Fruit fly (Drosophila melanogaster) whole organism, embryonic: ENCODE results near the gene CG8173.
A peak's percentile ranks its signal among the peaks of the same experiment; 100 is the strongest.

ENCODE experiments used
- Blimp-1 ChIP-seq: fragments of 200-800 bp; sonication (Bioruptor generic); optimal IDR thresholded peaks from 3 replicates; lab custom pipeline; 2018; ENCODE audit warnings: missing biosample characterization, missing genetic modification characterization, mild to moderate bottlenecking, moderate library complexity, missing genetic modification reagents
- CG10462 ChIP-seq: fragments of 200-800 bp; sonication (Bioruptor generic); optimal IDR thresholded peaks from 2 replicates; lab custom pipeline; 2016; ENCODE audit warnings: missing biosample characterization, missing genetic modification characterization
- CG11093 ChIP-seq: fragments of 200-800 bp; sonication (Bioruptor generic); IDR thresholded peaks from 3 replicates; pipeline ENCODE4 v1.3.6; 2022; ENCODE audit warnings: missing biosample characterization, missing genetic modification characterization
- CG12071 ChIP-seq: fragments of 200-800 bp; sonication (Bioruptor generic); optimal IDR thresholded peaks from 3 replicates; lab custom pipeline; 2018; ENCODE audit warnings: missing biosample characterization, mild to moderate bottlenecking, missing genetic modification characterization
- CG15514 ChIP-seq: fragments of 200-800 bp; sonication (Bioruptor generic); optimal IDR thresholded peaks from 3 replicates; lab custom pipeline; 2017; ENCODE audit warnings: missing biosample characterization, missing genetic modification characterization, mild to moderate bottlenecking, moderate library complexity, missing genetic modification reagents
- CG1602 ChIP-seq: fragments of 200-800 bp; sonication (Bioruptor generic); optimal IDR thresholded peaks from 3 replicates; lab custom pipeline; 2016; ENCODE audit warnings: missing biosample characterization, missing genetic modification characterization
- CG16863 ChIP-seq: fragments of 200-800 bp; sonication (Bioruptor generic); optimal IDR thresholded peaks from 3 replicates; lab custom pipeline; 2016; ENCODE audit warnings: missing biosample characterization, missing genetic modification characterization
- CG18476 ChIP-seq: fragments of 200-800 bp; sonication (Bioruptor generic); optimal IDR thresholded peaks from 2 replicates; lab custom pipeline; 2016; ENCODE audit warnings: missing biosample characterization, mild to moderate bottlenecking, missing genetic modification characterization
- CG2202 ChIP-seq: fragments of 200-800 bp; sonication (Bioruptor generic); optimal IDR thresholded peaks from 2 replicates; lab custom pipeline; 2018; ENCODE audit warnings: missing biosample characterization, mild to moderate bottlenecking, missing genetic modification characterization
- CG2678 ChIP-seq: fragments of 200-800 bp; sonication (Bioruptor generic); optimal IDR thresholded peaks from 3 replicates; lab custom pipeline; 2019; ENCODE audit warnings: missing biosample characterization, mild to moderate bottlenecking, missing genetic modification characterization, moderate library complexity
- CG2889 ChIP-seq: fragments of 200-800 bp; sonication (Bioruptor generic); IDR thresholded peaks from 3 replicates; pipeline ENCODE4 v1.3.6; 2022; ENCODE audit warnings: missing biosample characterization, missing genetic modification characterization
- CG31441 ChIP-seq: fragments of 200-800 bp; sonication (Bioruptor generic); IDR thresholded peaks from 2 replicates; pipeline ENCODE4 v1.3.6; 2022; ENCODE audit warnings: missing biosample characterization, missing genetic modification characterization
- CG32767 ChIP-seq: fragments of 200-800 bp; sonication (Bioruptor generic); IDR thresholded peaks from 2 replicates; pipeline ENCODE4 v1.3.6; 2022; ENCODE audit warnings: missing biosample characterization, missing genetic modification characterization
- CG34224 ChIP-seq: fragments of 200-800 bp; sonication (Bioruptor generic); IDR thresholded peaks from 3 replicates; pipeline ENCODE4 v1.3.6; 2022; ENCODE audit warnings: missing biosample characterization, missing genetic modification characterization; ENCODE audit not compliant: partially characterized antibody
- CG4360 ChIP-seq: fragments of 200-800 bp; sonication (Bioruptor generic); IDR thresholded peaks from 2 replicates; pipeline ENCODE4 v1.3.6; 2022; ENCODE audit warnings: missing biosample characterization, missing genetic modification characterization
- CG4820 ChIP-seq: fragments of 200-800 bp; sonication (Bioruptor generic); optimal IDR thresholded peaks from 3 replicates; lab custom pipeline; 2016; ENCODE audit warnings: missing biosample characterization, missing genetic modification characterization
- CG5953 ChIP-seq: fragments of 200-800 bp; sonication (Bioruptor generic); IDR thresholded peaks from 2 replicates; pipeline ENCODE4 v1.3.6; 2022; ENCODE audit warnings: missing biosample characterization, missing genetic modification characterization
- CG6791 ChIP-seq: fragments of 200-800 bp; sonication (Bioruptor generic); IDR thresholded peaks from 3 replicates; pipeline ENCODE4 v1.3.6; 2022; ENCODE audit warnings: missing biosample characterization, missing genetic modification characterization; ENCODE audit not compliant: partially characterized antibody
- CG7928 ChIP-seq: fragments of 200-800 bp; sonication (Bioruptor generic); optimal IDR thresholded peaks from 2 replicates; lab custom pipeline; 2017; ENCODE audit warnings: missing biosample characterization, mild to moderate bottlenecking, missing genetic modification characterization
- CG8924 ChIP-seq: fragments of 200-800 bp; optimal IDR thresholded peaks from 3 replicates; lab custom pipeline; 2019; ENCODE audit warnings: missing biosample characterization, mild to moderate bottlenecking, missing genetic modification characterization, moderate library complexity
- CG8944 ChIP-seq: fragments of 200-800 bp; sonication (Bioruptor generic); optimal IDR thresholded peaks from 3 replicates; lab custom pipeline; 2016; ENCODE audit warnings: missing biosample characterization, missing genetic modification characterization
- CG9932 ChIP-seq: fragments of 200-800 bp; sonication (Bioruptor generic); IDR thresholded peaks from 2 replicates; pipeline ENCODE4 v1.3.6; 2022; ENCODE audit warnings: missing biosample characterization, missing genetic modification characterization
- CkIIα-i1 ChIP-seq: fragments of 200-800 bp; sonication (Bioruptor generic); IDR thresholded peaks from 2 replicates; pipeline ENCODE4 v1.3.6; 2022; ENCODE audit warnings: missing biosample characterization, missing genetic modification characterization
- CrebB ChIP-seq: fragments of 200-800 bp; sonication (Bioruptor generic); optimal IDR thresholded peaks from 3 replicates; lab custom pipeline; 2018; ENCODE audit warnings: missing biosample characterization, mild to moderate bottlenecking, missing genetic modification characterization
- Dip2 ChIP-seq: fragments of 200-800 bp; sonication (Bioruptor generic); IDR thresholded peaks from 2 replicates; pipeline ENCODE4 v1.3.6; 2022; ENCODE audit warnings: missing biosample characterization, missing genetic modification characterization
- HHEX ChIP-seq: fragments of 200-800 bp; sonication (Bioruptor generic); optimal IDR thresholded peaks from 3 replicates; lab custom pipeline; 2017; ENCODE audit warnings: missing biosample characterization, mild to moderate bottlenecking, missing genetic modification characterization, missing genetic modification reagents
- Hand ChIP-seq: fragments of 200-800 bp; sonication (Bioruptor generic); optimal IDR thresholded peaks from 2 replicates; lab custom pipeline; 2017; ENCODE audit warnings: mild to moderate bottlenecking, missing biosample characterization, missing genetic modification reagents, missing genetic modification characterization
- Hey ChIP-seq: fragments of 200-800 bp; sonication (Bioruptor generic); optimal IDR thresholded peaks from 3 replicates; lab custom pipeline; 2018; ENCODE audit warnings: missing biosample characterization, mild to moderate bottlenecking, missing genetic modification characterization
- HmgZ ChIP-seq: fragments of 200-800 bp; sonication (Bioruptor generic); optimal IDR thresholded peaks from 2 replicates; lab custom pipeline; 2018; ENCODE audit warnings: missing biosample characterization, mild to moderate bottlenecking, missing genetic modification characterization
- MBD-R2 ChIP-seq: fragments of 200-800 bp; sonication (Bioruptor generic); IDR thresholded peaks from 2 replicates; pipeline ENCODE4 v1.3.6; 2022; ENCODE audit warnings: missing biosample characterization, missing genetic modification characterization
- Mrtf ChIP-seq: fragments of 200-800 bp; sonication (Bioruptor generic); IDR thresholded peaks from 3 replicates; pipeline ENCODE4 v1.3.6; 2022; ENCODE audit warnings: missing biosample characterization, missing genetic modification characterization
- Six4 ChIP-seq: fragments of 200-800 bp; sonication (Bioruptor generic); optimal IDR thresholded peaks from 2 replicates; lab custom pipeline; 2016; ENCODE audit warnings: missing biosample characterization, missing genetic modification characterization
- Spps ChIP-seq: fragments of 200-800 bp; sonication (Bioruptor generic); optimal IDR thresholded peaks from 2 replicates; lab custom pipeline; 2018; ENCODE audit warnings: missing biosample characterization, mild to moderate bottlenecking, missing genetic modification characterization
- Stat92E ChIP-seq, 3 experiments: fragments of >200 bp in 2 of 3; fragments of 200-800 bp in 1 of 3; sonication (Bioruptor generic) in 1 of 3; optimal IDR thresholded peaks; 2 replicates each; lab custom pipeline; 2017 to 2019; ENCODE audit warnings: missing biosample characterization in 3 of 3, missing genetic modification characterization in 3 of 3, mild to moderate bottlenecking in 1 of 3, moderate library complexity in 1 of 3
- Xbp1 ChIP-seq: fragments of 200-800 bp; sonication (Bioruptor generic); optimal IDR thresholded peaks from 3 replicates; lab custom pipeline; 2016; ENCODE audit warnings: missing biosample characterization, mild to moderate bottlenecking, missing genetic modification characterization
- cas ChIP-seq: fragments of 200-800 bp; sonication (Bioruptor generic); IDR thresholded peaks from 2 replicates; pipeline ENCODE4 v1.3.6; 2022; ENCODE audit warnings: missing biosample characterization, missing genetic modification characterization
- crp ChIP-seq, 2 experiments: fragments of 200-800 bp; sonication (Bioruptor generic); optimal IDR thresholded peaks; 2 replicates in 1 of 2; 3 replicates in 1 of 2; lab custom pipeline; 2017; ENCODE audit warnings: missing biosample characterization in 2 of 2, missing genetic modification characterization in 2 of 2, mild to moderate bottlenecking in 1 of 2, moderate library complexity in 1 of 2
- da ChIP-seq: fragments of 200-800 bp; sonication (Bioruptor generic); optimal IDR thresholded peaks from 2 replicates; lab custom pipeline; 2016; ENCODE audit warnings: missing biosample characterization, missing genetic modification characterization
- fd64A ChIP-seq: fragments of 200-800 bp; sonication (Bioruptor generic); optimal IDR thresholded peaks from 3 replicates; lab custom pipeline; 2018; ENCODE audit warnings: missing biosample characterization, mild to moderate bottlenecking, missing genetic modification characterization
- gt ChIP-seq: fragments of 200-800 bp; sonication (Bioruptor generic); IDR thresholded peaks from 2 replicates; pipeline ENCODE4 v1.3.6; 2022; ENCODE audit warnings: missing biosample characterization, missing genetic modification characterization
- jigr1 ChIP-seq: fragments of 200-800 bp; sonication (Bioruptor generic); IDR thresholded peaks from 3 replicates; pipeline ENCODE4 v1.3.6; 2022; ENCODE audit warnings: missing biosample characterization, missing genetic modification characterization
- jing ChIP-seq: fragments of 200-800 bp; sonication (Bioruptor generic); optimal IDR thresholded peaks from 2 replicates; lab custom pipeline; 2018; ENCODE audit warnings: missing biosample characterization, mild to moderate bottlenecking, missing genetic modification characterization
- jumu ChIP-seq: fragments of 200-800 bp; sonication (Bioruptor generic); optimal IDR thresholded peaks from 3 replicates; lab custom pipeline; 2016; ENCODE audit warnings: missing biosample characterization, missing genetic modification characterization
- nmo ChIP-seq: fragments of 200-800 bp; sonication (Bioruptor generic); optimal IDR thresholded peaks from 2 replicates; lab custom pipeline; 2018; ENCODE audit warnings: missing biosample characterization, mild to moderate bottlenecking, missing genetic modification characterization, moderate library complexity
- sc ChIP-seq, 3 experiments: fragments of >200 bp in 2 of 3; fragments of 200-800 bp in 1 of 3; sonication (Bioruptor generic) in 1 of 3; optimal IDR thresholded peaks; 2 replicates in 2 of 3; 3 replicates in 1 of 3; lab custom pipeline; 2017; ENCODE audit warnings: mild to moderate bottlenecking in 1 of 3, missing biosample characterization in 1 of 3, missing genetic modification characterization in 1 of 3, missing genetic modification reagents in 1 of 3
- stwl ChIP-seq: fragments of 200-800 bp; sonication (Bioruptor generic); optimal IDR thresholded peaks from 3 replicates; lab custom pipeline; 2018; ENCODE audit warnings: missing biosample characterization, mild to moderate bottlenecking, missing genetic modification characterization, moderate library complexity
- trem ChIP-seq: fragments of 200-800 bp; optimal IDR thresholded peaks from 3 replicates; lab custom pipeline; 2019; ENCODE audit warnings: missing biosample characterization, mild to moderate bottlenecking, missing genetic modification characterization, moderate library complexity
- yki ChIP-seq: fragments of >200 bp; optimal IDR thresholded peaks from 3 replicates; lab custom pipeline; 2018
- z ChIP-seq: fragments of 200-800 bp; sonication (Bioruptor generic); IDR thresholded peaks from 3 replicates; pipeline ENCODE4 v1.3.6; 2022; ENCODE audit warnings: missing biosample characterization, missing genetic modification characterization

Gene CG8173

dm6 chrX:17698864-17699504 is 10.5 kb downstream of the CG8173 start (continued):
- TF ChIP-seq CG16863 (peak; percentile 75), Stat92E (GFP tag; optimal IDR thresholded peaks at IDR 0.05; lab: Kevin White, UChicago) (peak in 1 of 3 experiments; percentile 58), CG18476 (GFP tag; lab: Kevin White, UChicago) (peak; percentile 85), cas (no peak), CG7928 (GFP tag; lab: Kevin White, UChicago) (peak; percentile 55), CG15514 (GFP tag; lab: Kevin White, UChicago) (peak; percentile 64), CG4360 (GFP tag; lab: Robert Waterston, UW) (no peak), CG32767 (GFP tag; lab: Robert Waterston, UW) (peak; percentile 71; the same call in 1 of the 2 replicates), CG31441 (GFP tag; lab: Robert Waterston, UW) (peak; percentile 86), Hand (peak; percentile 75), CG2202 (tag; lab: Kevin White, UChicago) (peak; percentile 34), Six4 (peak; percentile 78), gt (0 out of 2 replicates have a peak, but pooled peaks have one; percentile 23), Hey (no peak), CG10462 (GFP tag; lab: Kevin White, UChicago) (peak; percentile 72), Spps (tag; lab: Kevin White, UChicago) (peak; percentile 58), sc (optimal IDR thresholded peaks at IDR 0.05; lab: Kevin White, UChicago) (no peak), sc (GFP tag; optimal IDR thresholded peaks at IDR 0.05; lab: Kevin White, UChicago) (peak; percentile 59), CG8924 (tag; lab: Kevin White, UChicago) (peak; percentile 94), HmgZ (tag; lab: Kevin White, UChicago) (peak; percentile 79), jigr1 (GFP tag; lab: Robert Waterston, UW) (0 out of 3 replicates have a peak, but pooled peaks have one; percentile 19), CG1602 (peak; percentile 82), z (GFP tag; lab: Robert Waterston, UW) (0 out of 3 replicates have a peak, but pooled peaks have one; percentile 16), CG2889 (peak; percentile 49; the same call in 1 of the 3 replicates), crp (GFP tag; optimal IDR thresholded peaks at IDR 0.05; lab: Kevin White, UChicago) (peak in 1 of 2 experiments; percentile 35), yki (lab: Kevin White, UChicago) (no peak), Blimp-1 (GFP tag; lab: Kevin White, UChicago) (peak; percentile 76), Xbp1 (GFP tag; lab: Kevin White, UChicago) (peak; percentile 82), CG9932 (GFP tag; lab: Robert Waterston, UW) (peak; percentile 76), Mrtf (peak; percentile 68; the same call in 2 of the 3 replicates), CG6791 (GFP tag; lab: Robert Waterston, UW) (no peak), fd64A (no peak), HHEX (GFP tag; lab: Kevin White, UChicago) (peak; percentile 83), trem (tag; lab: Kevin White, UChicago) (peak; percentile 74), stwl (no peak), MBD-R2 (GFP tag; lab: Robert Waterston, UW) (peak; percentile 16; the same call in 1 of the 2 replicates), CG5953 (GFP tag; lab: Robert Waterston, UW) (no peak), CG34224 (no peak), CG11093 (GFP tag; lab: Robert Waterston, UW) (peak; percentile 74; the same call in 2 of the 3 replicates), jing (GFP tag; lab: Kevin White, UChicago) (peak; percentile 47), CG4820 (GFP tag; lab: Kevin White, UChicago) (peak; percentile 80), CkIIα-i1 (GFP tag; lab: Robert Waterston, UW) (no peak), CG2678 (tag; lab: Kevin White, UChicago) (peak; percentile 95), Dip2 (GFP tag; lab: Robert Waterston, UW) (no peak), da (peak; percentile 57), CG12071 (GFP tag; lab: Kevin White, UChicago) (peak; percentile 57), CrebB (tag; lab: Kevin White, UChicago) (peak; percentile 65), nmo (GFP tag; lab: Kevin White, UChicago) (peak; percentile 93), CG8944 (GFP tag; lab: Kevin White, UChicago) (peak; percentile 61), jumu (peak; percentile 81)
